Worm (Caenorhabditis elegans) whole organism, L3 larva: ENCODE data around the gene T16G1.4.

ENCODE experiments used
- elt-1 ChIP-seq: fragments of 150-350 bp; optimal IDR thresholded peaks from 2 replicates; lab custom pipeline; 2014; ENCODE audit warnings: missing biosample characterization, missing genetic modification characterization
- fos-1 ChIP-seq: fragments of 150-350 bp; optimal IDR thresholded peaks from 2 replicates; lab custom pipeline; 2014; ENCODE audit warnings: missing biosample characterization, missing genetic modification characterization
- jun-1 ChIP-seq: fragments of 150-350 bp; optimal IDR thresholded peaks from 2 replicates; lab custom pipeline; 2014; ENCODE audit warnings: missing biosample characterization, missing genetic modification reagents, missing genetic modification characterization
- unc-62 ChIP-seq: fragments of 150-350 bp; sonication (generic microtip); optimal IDR thresholded peaks from 4 replicates; lab custom pipeline; 2014; ENCODE audit warnings: missing biosample characterization, missing genetic modification reagents, missing genetic modification characterization

ce11 chrV:12954261-12954660 is 12.6 kb upstream of the T16G1.4 start:
- TF ChIP-seq elt-1 (tag; lab: Kevin White, UChicago) (no peak), jun-1 (tag; lab: Kevin White, UChicago) (no peak), unc-62 (GFP tag; lab: Kevin White, UChicago) (no peak), fos-1 (tag; lab: Kevin White, UChicago) (no peak)
